Worm (Caenorhabditis elegans) whole organism, L3 larva: ENCODE data around the gene mdt-15.

Experiments
- ZK546.5 ChIP-seq: sonication (generic microtip); optimal IDR thresholded peaks from 2 replicates; lab custom pipeline; 2017; ENCODE audit warnings: missing biosample characterization, missing genetic modification characterization
- aly-2 ChIP-seq: fragments of 150-350 bp; optimal IDR thresholded peaks from 2 replicates; lab custom pipeline; 2014; ENCODE audit warnings: missing biosample characterization, missing genetic modification characterization
- ceh-28 ChIP-seq: fragments of 150-350 bp; optimal IDR thresholded peaks from 2 replicates; lab custom pipeline; 2014; ENCODE audit warnings: missing biosample characterization, missing genetic modification reagents, missing genetic modification characterization
- elt-2 ChIP-seq: sonication (generic microtip); optimal IDR thresholded peaks from 2 replicates; lab custom pipeline; 2016; ENCODE audit warnings: missing genetic modification reagents, mild to moderate bottlenecking, missing genetic modification characterization, missing compliant biosample characterization
- hmg-11 ChIP-seq: sonication (generic microtip); optimal IDR thresholded peaks from 2 replicates; lab custom pipeline; 2016; ENCODE audit warnings: missing genetic modification characterization, missing compliant biosample characterization
- lin-15B ChIP-seq: fragments of 150-350 bp; optimal IDR thresholded peaks from 2 replicates; lab custom pipeline; 2014; ENCODE audit warnings: missing biosample characterization, missing genetic modification characterization
- nhr-237 ChIP-seq: fragments of 150-350 bp; optimal IDR thresholded peaks from 2 replicates; lab custom pipeline; 2014; ENCODE audit warnings: missing biosample characterization, missing genetic modification characterization
- nhr-43 ChIP-seq: sonication (generic microtip); optimal IDR thresholded peaks from 2 replicates; lab custom pipeline; 2016; ENCODE audit warnings: mild to moderate bottlenecking, missing genetic modification characterization, missing compliant biosample characterization; ENCODE audit not compliant: poor library complexity, severe bottlenecking
- nhr-67 ChIP-seq: fragments of 150-350 bp; optimal IDR thresholded peaks from 2 replicates; lab custom pipeline; 2014; ENCODE audit warnings: missing biosample characterization, missing genetic modification characterization
- sea-2 ChIP-seq: fragments of 150-350 bp; sonication (generic microtip); optimal IDR thresholded peaks from 4 replicates; lab custom pipeline; 2014; ENCODE audit warnings: missing biosample characterization, missing genetic modification reagents, missing genetic modification characterization

The mdt-15 gene

ce11 chrIII:5782080-5782479 is 51.5 kb downstream of the mdt-15 start:
- TF ChIP-seq aly-2 (tag; lab: Kevin White, UChicago) (no peak), elt-2 (tag; lab: Kevin White, UChicago) (no peak), lin-15B (tag; lab: Kevin White, UChicago) (no peak), ZK546.5 (tag; lab: Kevin White, UChicago) (no peak), hmg-11 (tag; lab: Kevin White, UChicago) (no peak), nhr-237 (no peak), nhr-67 (no peak), nhr-43 (tag; lab: Kevin White, UChicago) (no peak), ceh-28 (tag; lab: Kevin White, UChicago) (no peak), sea-2 (GFP tag; lab: Kevin White, UChicago) (no peak)
